Fruit fly (Drosophila melanogaster) whole organism, wandering third instar larva: ENCODE measurements around the gene pip.

ENCODE experiments used
- Abd-B ChIP-seq: fragments of >200 bp; optimal IDR thresholded peaks from 2 replicates; lab custom pipeline; 2017; ENCODE audit warnings: missing biosample characterization, missing genetic modification characterization
- Dfd ChIP-seq: fragments of >200 bp; optimal IDR thresholded peaks from 2 replicates; lab custom pipeline; 2017; ENCODE audit warnings: missing biosample characterization, missing genetic modification characterization
- HLH106 ChIP-seq: fragments of 200-800 bp; optimal IDR thresholded peaks from 3 replicates; lab custom pipeline; 2019; ENCODE audit warnings: missing biosample characterization, mild to moderate bottlenecking, missing genetic modification characterization, moderate library complexity
- Hnf4 ChIP-seq: fragments of 200-800 bp; sonication (Bioruptor generic); optimal IDR thresholded peaks from 2 replicates; lab custom pipeline; 2016; ENCODE audit warnings: missing biosample characterization, mild to moderate bottlenecking, missing genetic modification characterization
- Hr78 ChIP-seq: fragments of >200 bp; optimal IDR thresholded peaks from 2 replicates; lab custom pipeline; 2017; ENCODE audit warnings: missing biosample characterization, missing genetic modification characterization
- Hr83 ChIP-seq: fragments of 200-300 bp; sonication (Bioruptor generic); optimal IDR thresholded peaks from 2 replicates; lab custom pipeline; 2016; ENCODE audit warnings: missing biosample characterization, mild to moderate bottlenecking, missing genetic modification characterization, moderate library complexity; ENCODE audit not compliant: poor library complexity, severe bottlenecking
- Myc ChIP-seq: fragments of >200 bp; optimal IDR thresholded peaks from 2 replicates; lab custom pipeline; 2017
- Sp1 ChIP-seq: fragments of 200-800 bp; sonication (Bioruptor generic); optimal IDR thresholded peaks from 3 replicates; lab custom pipeline; 2019; ENCODE audit warnings: missing biosample characterization, mild to moderate bottlenecking, missing genetic modification characterization, moderate library complexity
- Vsx2 ChIP-seq: fragments of 200-300, 225-300 bp; sonication (Bioruptor generic); optimal IDR thresholded peaks from 2 replicates; lab custom pipeline; 2018; ENCODE audit warnings: missing biosample characterization, missing genetic modification characterization; ENCODE audit not compliant: partially characterized antibody
- h ChIP-seq: fragments of 200-800 bp; sonication (Bioruptor generic); optimal IDR thresholded peaks from 3 replicates; lab custom pipeline; 2016; ENCODE audit warnings: missing biosample characterization, mild to moderate bottlenecking, missing genetic modification characterization

dm6 chr3L:19327223-19327622 is 10.2 kb downstream of the pip start:
- TF ChIP-seq Abd-B (GFP tag; lab: Kevin White, UChicago) (no peak), Sp1 (GFP tag; lab: Kevin White, UChicago) (no peak), Hr78 (GFP tag; lab: Kevin White, UChicago) (no peak), Hnf4 (GFP tag; lab: Kevin White, UChicago) (no peak), Vsx2 (GFP tag; lab: Kevin White, UChicago) (no peak), h (GFP tag; lab: Kevin White, UChicago) (no peak), Dfd (GFP tag; lab: Kevin White, UChicago) (no peak), Hr83 (GFP tag; lab: Kevin White, UChicago) (no peak), HLH106 (no peak), Myc (no peak)
